Worm (Caenorhabditis elegans) whole organism, L1 larva: ENCODE data around the gene C13G3.1.

ENCODE experiments used
- C34B4.2 ChIP-seq: sonication (generic microtip); optimal IDR thresholded peaks from 2 replicates; lab custom pipeline; 2017; ENCODE audit warnings: mild to moderate bottlenecking, missing genetic modification characterization, missing compliant biosample characterization
- F16B12.6 ChIP-seq: fragments of 150-350 bp; optimal IDR thresholded peaks from 2 replicates; lab custom pipeline; 2014; ENCODE audit warnings: missing biosample characterization, missing genetic modification characterization
- Y116A8C.19 ChIP-seq: sonication (generic microtip); optimal IDR thresholded peaks from 2 replicates; lab custom pipeline; 2016; ENCODE audit warnings: missing compliant biosample characterization, missing genetic modification characterization, borderline replicate concordance
- alr-1 ChIP-seq: fragments of 200-800 bp; sonication (Bioruptor generic); optimal IDR thresholded peaks from 2 replicates; lab custom pipeline; 2018; ENCODE audit warnings: borderline replicate concordance, mild to moderate bottlenecking, missing genetic modification characterization, missing compliant biosample characterization
- aly-2 ChIP-seq: fragments of 150-350 bp; optimal IDR thresholded peaks from 2 replicates; lab custom pipeline; 2014; ENCODE audit warnings: missing biosample characterization, missing genetic modification characterization
- ceh-82 ChIP-seq, 3 experiments: fragments of 150-350 bp in 1 of 3; sonication (generic microtip) in 2 of 3; optimal IDR thresholded peaks; 2 replicates each; lab custom pipeline; 2014 to 2017; ENCODE audit warnings: missing biosample characterization in 3 of 3, missing genetic modification characterization in 3 of 3
- ceh-90 ChIP-seq: sonication (generic microtip); optimal IDR thresholded peaks from 2 replicates; lab custom pipeline; 2016; ENCODE audit warnings: missing genetic modification characterization, missing compliant biosample characterization
- ces-1 ChIP-seq: fragments of 150-350 bp; optimal IDR thresholded peaks from 2 replicates; lab custom pipeline; 2014; ENCODE audit warnings: missing biosample characterization, missing genetic modification reagents, missing genetic modification characterization
- efl-1 ChIP-seq, 4 experiments: fragments of 150-350 bp; optimal IDR thresholded peaks in 3 of 4; peaks in 1 of 4; 1 replicate in 1 of 4; 2 replicates in 3 of 4; lab custom pipeline; 2014; ENCODE audit warnings: missing biosample characterization in 2 of 4, missing genetic modification characterization in 2 of 4, missing genetic modification reagents in 2 of 4
- egl-27 ChIP-seq, 2 experiments: fragments of 150-350 bp in 1 of 2; sonication (generic microtip); optimal IDR thresholded peaks; 3 replicates each; lab custom pipeline; 2017 to 2018; ENCODE audit warnings: missing biosample characterization in 2 of 2, missing genetic modification characterization in 2 of 2, missing genetic modification reagents in 2 of 2
- fkh-4 ChIP-seq: sonication (generic microtip); optimal IDR thresholded peaks from 2 replicates; lab custom pipeline; 2016; ENCODE audit warnings: missing compliant biosample characterization, missing genetic modification characterization, borderline replicate concordance
- hlh-17 ChIP-seq: fragments of 200-800 bp; sonication (Bioruptor generic); optimal IDR thresholded peaks from 2 replicates; lab custom pipeline; 2018; ENCODE audit warnings: missing genetic modification characterization, mild to moderate bottlenecking, missing compliant biosample characterization, moderate library complexity, borderline replicate concordance
- hlh-4 ChIP-seq: sonication (generic microtip); optimal IDR thresholded peaks from 2 replicates; lab custom pipeline; 2016; ENCODE audit warnings: mild to moderate bottlenecking, missing genetic modification characterization, missing compliant biosample characterization
- irx-1 ChIP-seq: sonication (generic microtip); optimal IDR thresholded peaks from 2 replicates; lab custom pipeline; 2016; ENCODE audit warnings: missing genetic modification characterization, missing compliant biosample characterization
- lin-13 ChIP-seq: fragments of 150-350 bp; optimal IDR thresholded peaks from 2 replicates; lab custom pipeline; 2014; ENCODE audit warnings: missing biosample characterization, missing genetic modification reagents, missing genetic modification characterization
- lin-15B ChIP-seq: fragments of 150-350 bp; sonication (generic microtip); optimal IDR thresholded peaks from 3 replicates; lab custom pipeline; 2014; ENCODE audit warnings: missing biosample characterization, missing genetic modification characterization
- lsy-2 ChIP-seq, 2 experiments: fragments of 150-350 bp; optimal IDR thresholded peaks; 2 replicates each; lab custom pipeline; 2014; ENCODE audit warnings: missing biosample characterization in 2 of 2, missing genetic modification characterization in 2 of 2
- mep-1 ChIP-seq: fragments of 150-350 bp; optimal IDR thresholded peaks from 2 replicates; lab custom pipeline; 2014; ENCODE audit warnings: missing biosample characterization, missing genetic modification characterization
- nhr-11 ChIP-seq: fragments of 150-350 bp; optimal IDR thresholded peaks from 2 replicates; lab custom pipeline; 2014; ENCODE audit warnings: missing biosample characterization, missing genetic modification characterization
- nhr-19 ChIP-seq: fragments of 200-800 bp; sonication (Bioruptor generic); conservative IDR thresholded peaks from 2 replicates; pipeline ENCODE4 v1.3.6; 2022; ENCODE audit warnings: missing genetic modification characterization, missing compliant biosample characterization
- nhr-20 ChIP-seq: sonication (generic microtip); optimal IDR thresholded peaks from 2 replicates; lab custom pipeline; 2016; ENCODE audit warnings: mild to moderate bottlenecking, missing genetic modification characterization, missing compliant biosample characterization
- nhr-71 ChIP-seq: sonication (generic microtip); optimal IDR thresholded peaks from 2 replicates; lab custom pipeline; 2016; ENCODE audit warnings: mild to moderate bottlenecking, missing genetic modification characterization, moderate library complexity, missing compliant biosample characterization
- nhr-76 ChIP-seq: sonication (generic microtip); optimal IDR thresholded peaks from 2 replicates; lab custom pipeline; 2017; ENCODE audit warnings: missing biosample characterization, missing genetic modification characterization
- nhr-77 ChIP-seq: fragments of 150-350 bp; optimal IDR thresholded peaks from 2 replicates; lab custom pipeline; 2014; ENCODE audit warnings: missing biosample characterization, missing genetic modification characterization
- nhr-84 ChIP-seq: sonication (generic microtip); optimal IDR thresholded peaks from 2 replicates; lab custom pipeline; 2017; ENCODE audit warnings: missing biosample characterization, missing genetic modification characterization
- pag-3 ChIP-seq: sonication (generic microtip); optimal IDR thresholded peaks from 2 replicates; lab custom pipeline; 2017; ENCODE audit warnings: missing genetic modification characterization, mild to moderate bottlenecking, missing compliant biosample characterization, antibody characterized with exemption, borderline replicate concordance; ENCODE audit not compliant: insufficient read depth
- pqm-1 ChIP-seq: sonication (generic microtip); optimal IDR thresholded peaks from 3 replicates; lab custom pipeline; 2017; ENCODE audit warnings: missing biosample characterization, missing genetic modification characterization
- rnt-1 ChIP-seq: sonication (generic microtip); optimal IDR thresholded peaks from 2 replicates; lab custom pipeline; 2016; ENCODE audit warnings: mild to moderate bottlenecking, missing genetic modification characterization, moderate library complexity, missing compliant biosample characterization
- snpc-4 ChIP-seq: fragments of 150-350 bp; optimal IDR thresholded peaks from 2 replicates; lab custom pipeline; 2014; ENCODE audit warnings: missing biosample characterization, missing genetic modification characterization
- swsn-7 ChIP-seq: sonication (generic microtip); optimal IDR thresholded peaks from 2 replicates; lab custom pipeline; 2016; ENCODE audit warnings: missing genetic modification characterization, missing compliant biosample characterization
- tbx-2 ChIP-seq: sonication (generic microtip); optimal IDR thresholded peaks from 2 replicates; lab custom pipeline; 2016; ENCODE audit warnings: missing genetic modification characterization, missing compliant biosample characterization
- unc-30 ChIP-seq: sonication (generic microtip); optimal IDR thresholded peaks from 2 replicates; lab custom pipeline; 2017; ENCODE audit warnings: missing biosample characterization, missing genetic modification characterization
- unc-98 ChIP-seq: fragments of 200-800 bp; sonication (Bioruptor generic); IDR thresholded peaks from 2 replicates; pipeline ENCODE4 v1.3.6; 2022; ENCODE audit warnings: missing genetic modification characterization, missing compliant biosample characterization
- zag-1 ChIP-seq: fragments of 150-350 bp; optimal IDR thresholded peaks from 2 replicates; lab custom pipeline; 2014; ENCODE audit warnings: missing biosample characterization, missing genetic modification characterization
- ztf-4 ChIP-seq: fragments of 150-350 bp; optimal IDR thresholded peaks from 2 replicates; lab custom pipeline; 2014; ENCODE audit warnings: missing biosample characterization, missing genetic modification characterization

C13G3.1 gene

ce11 chrV:11059180-11059579, 46.9 kb upstream of the C13G3.1 start, which contains the start of gene T04C12.1 (continued):
- TF ChIP-seq efl-1 (optimal IDR thresholded peaks at IDR 0.05; lab: Kevin White, UChicago) (no peak), efl-1 (GFP tag; optimal IDR thresholded peaks at IDR 0.05 in 1 of 2; lab: Kevin White, UChicago) (no peak), C34B4.2 (tag; lab: Kevin White, UChicago) (no peak), nhr-11 (tag; lab: Kevin White, UChicago) (no peak)
- TF ChIP-seq, all 84 proteins: peak for 6

- TF ChIP-seq lin-15B (tag; lab: Kevin White, UChicago) (no peak), ceh-82 (tag; optimal IDR thresholded peaks at IDR 0.05; lab: Kevin White, UChicago) (no peak), pqm-1 (tag; lab: Kevin White, UChicago) (no peak), nhr-84 (no peak), nhr-77 (tag; lab: Kevin White, UChicago) (no peak), egl-27 (tag; optimal IDR thresholded peaks at IDR 0.05; lab: Kevin White, UChicago) (no peak), hlh-17 (GFP tag; lab: Kevin White, UChicago) (no peak), irx-1 (tag; lab: Kevin White, UChicago) (no peak)
These were observed 44.8 kb upstream of the C13G3.1 start, which contains the start of gene srh-75 for ce11 chrV:11057043-11057442. srh-75 (minus strand) TSS chrV:11057143.

ce11 chrV:11056484-11056883, 44.2 kb upstream of the C13G3.1 start:
- TF ChIP-seq lsy-2 (tag; optimal IDR thresholded peaks at IDR 0.05; lab: Kevin White, UChicago) (no peak), unc-30 (tag; lab: Kevin White, UChicago) (no peak), swsn-7 (no peak), snpc-4 (tag; lab: Kevin White, UChicago) (no peak), alr-1 (tag; lab: Kevin White, UChicago) (no peak), nhr-19 (GFP tag; lab: Robert Waterston, UW) (no peak), mep-1 (no peak), fkh-4 (no peak), zag-1 (tag; lab: Kevin White, UChicago) (no peak), C34B4.2 (tag; lab: Kevin White, UChicago) (no peak), lin-13 (no peak), nhr-76 (tag; lab: Kevin White, UChicago) (no peak), pag-3 (no peak), ces-1 (GFP tag; lab: Kevin White, UChicago) (no peak)

ce11 chrV:11053827-11054226, 41.6 kb upstream of the C13G3.1 start, which contains the start of gene T04C12.7:
T04C12.7 (plus strand) TSS chrV:11054127.
- TF ChIP-seq pqm-1 (tag; lab: Kevin White, UChicago) (no peak), unc-30 (tag; lab: Kevin White, UChicago) (no peak), unc-98 (GFP tag; lab: Robert Waterston, UW) (no peak), rnt-1 (tag; lab: Kevin White, UChicago) (no peak), F16B12.6 (tag; lab: Kevin White, UChicago) (no peak), ces-1 (GFP tag; lab: Kevin White, UChicago) (no peak), nhr-76 (tag; lab: Kevin White, UChicago) (no peak), mep-1 (no peak), hlh-4 (no peak), Y116A8C.19 (tag; lab: Kevin White, UChicago) (no peak), ztf-4 (tag; lab: Kevin White, UChicago) (no peak), tbx-2 (tag; lab: Kevin White, UChicago) (no peak)

ce11 chrV:11051921-11052320, 39.7 kb upstream of the C13G3.1 start, which contains the start of gene T04C12.33:
T04C12.33 (plus strand) TSS chrV:11052221.
- TF ChIP-seq hlh-4 (no peak), nhr-71 (tag; lab: Kevin White, UChicago) (peak; percentile 13)

ce11 chrV:11048678-11049077, 36.4 kb upstream of the C13G3.1 start, which contains the start of gene srh-74:
srh-74 (minus strand) TSS chrV:11048778.
- TF ChIP-seq ceh-90 (tag; lab: Kevin White, UChicago), result no peak
- TF ChIP-seq nhr-20 (tag; lab: Kevin White, UChicago), result no peak
- TF ChIP-seq aly-2, result no peak
